Worm (Caenorhabditis elegans): ENCODE results near the gene F40H3.1.

DNA sequence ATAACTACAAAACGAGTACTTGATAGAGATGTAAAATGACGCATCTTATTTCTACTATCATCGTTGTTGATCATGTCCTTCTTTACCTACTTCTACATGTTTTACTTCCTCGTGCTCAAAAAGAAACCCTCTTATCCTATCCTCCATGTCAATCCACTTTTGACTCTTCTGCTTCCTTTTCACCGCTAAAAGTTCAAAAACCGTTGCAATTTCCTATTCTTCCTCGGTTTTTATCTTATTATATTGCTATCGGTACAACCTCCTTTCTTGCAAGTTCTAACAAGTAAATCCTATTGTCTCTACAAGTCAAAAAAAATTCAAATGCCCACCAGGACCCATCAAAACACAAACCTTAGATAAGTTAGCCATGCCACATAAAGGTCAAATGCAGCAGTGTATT lies 27.6 kb downstream of the F40H3.1 start:
- TF ChIP-seq set-16 (GFP tag; IDR thresholded peaks at IDR 0.05) (no peak), mep-1 (tag; optimal IDR thresholded peaks at IDR 0.05) (no peak), nhr-25 (tag; optimal IDR thresholded peaks at IDR 0.05; ENCODE audit: borderline replicate concordance, insufficient read depth) (no peak), egl-27 (tag; optimal IDR thresholded peaks at IDR 0.05) (no peak), ztf-7 (tag; optimal IDR thresholded peaks at IDR 0.05) (no peak), nhr-76 (tag; optimal IDR thresholded peaks at IDR 0.05) (no peak), fos-1 (tag; optimal IDR thresholded peaks at IDR 0.05) (no peak)
